Worm (Caenorhabditis elegans) whole organism, young adult: ENCODE measurements around the gene C06A1.3.
A peak's percentile ranks its signal among the peaks of the same experiment; 100 is the strongest.

Source experiments
- B0019.2 ChIP-seq: fragments of 200-800 bp; sonication (Bioruptor generic); conservative IDR thresholded peaks from 2 replicates; pipeline ENCODE4 v1.3.6; 2022; ENCODE audit warnings: missing genetic modification reagents, missing genetic modification characterization, missing compliant biosample characterization
- B0035.1 ChIP-seq: sonication (generic microtip); optimal IDR thresholded peaks from 2 replicates; lab custom pipeline; 2016; ENCODE audit warnings: missing genetic modification characterization, mild to moderate bottlenecking, missing compliant biosample characterization, missing genotype, missing genetic modification reagents
- F22D6.2 ChIP-seq: sonication (generic microtip); optimal IDR thresholded peaks from 2 replicates; lab custom pipeline; 2016; ENCODE audit warnings: mild to moderate bottlenecking, missing genetic modification characterization, missing compliant biosample characterization
- T07F8.4 ChIP-seq: sonication (generic microtip); optimal IDR thresholded peaks from 2 replicates; lab custom pipeline; 2016; ENCODE audit warnings: mild to moderate bottlenecking, missing genetic modification characterization, moderate library complexity, missing compliant biosample characterization
- T26A5.8 ChIP-seq: sonication (generic microtip); optimal IDR thresholded peaks from 2 replicates; lab custom pipeline; 2016; ENCODE audit warnings: missing genetic modification characterization, missing compliant biosample characterization
- Y67H2A.10 ChIP-seq: fragments of 200-800 bp; sonication (Bioruptor generic); conservative IDR thresholded peaks from 2 replicates; pipeline ENCODE4 v1.3.6; 2022; ENCODE audit warnings: missing genetic modification reagents, missing genetic modification characterization, missing compliant biosample characterization
- Y79H2A.3 ChIP-seq: fragments of 200-800 bp; sonication (Bioruptor generic); conservative IDR thresholded peaks from 2 replicates; pipeline ENCODE4 v1.3.6; 2022; ENCODE audit warnings: missing genetic modification reagents, missing genetic modification characterization, missing compliant biosample characterization
- Y95B8A.8 ChIP-seq: fragments of 200-800 bp; sonication (Bioruptor generic); IDR thresholded peaks from 2 replicates; pipeline ENCODE4 v1.3.6; 2022; ENCODE audit warnings: missing genetic modification reagents, missing genetic modification characterization, missing compliant biosample characterization
- ama-1 ChIP-seq, 3 experiments: fragments of 150-350 bp in 1 of 3; sonication (generic microtip) in 2 of 3; optimal IDR thresholded peaks; 2 replicates each; lab custom pipeline; 2014 to 2018; ENCODE audit warnings: missing biosample characterization in 2 of 3, missing genetic modification characterization in 2 of 3, missing genetic modification reagents in 2 of 3
- athp-1 ChIP-seq: sonication (generic microtip); optimal IDR thresholded peaks from 2 replicates; lab custom pipeline; 2017; ENCODE audit warnings: mild to moderate bottlenecking, missing genetic modification characterization, missing compliant biosample characterization
- attf-3 ChIP-seq: fragments of 200-800 bp; sonication (Bioruptor generic); conservative IDR thresholded peaks from 2 replicates; pipeline ENCODE4 v1.3.6; 2022; ENCODE audit warnings: missing genetic modification reagents, missing genetic modification characterization, missing compliant biosample characterization
- attf-5 ChIP-seq: fragments of 200-800 bp; sonication (Bioruptor generic); optimal IDR thresholded peaks from 2 replicates; lab custom pipeline; 2018; ENCODE audit warnings: mild to moderate bottlenecking, missing genetic modification characterization, missing compliant biosample characterization
- bed-1 ChIP-seq: fragments of 200-800 bp; sonication (Bioruptor generic); IDR thresholded peaks from 2 replicates; pipeline ENCODE4 v1.3.6; 2022; ENCODE audit warnings: missing genetic modification reagents, missing genetic modification characterization, missing compliant biosample characterization
- ceh-100 ChIP-seq: fragments of 200-800 bp; sonication (Bioruptor generic); IDR thresholded peaks from 2 replicates; pipeline ENCODE4 v1.3.6; 2022; ENCODE audit warnings: missing genetic modification reagents, missing genetic modification characterization, missing compliant biosample characterization
- chd-7 ChIP-seq: sonication (generic microtip); optimal IDR thresholded peaks from 2 replicates; lab custom pipeline; 2016; ENCODE audit warnings: mild to moderate bottlenecking, missing genetic modification characterization, moderate library complexity, missing compliant biosample characterization
- egl-44 ChIP-seq: fragments of 200-800 bp; sonication (Bioruptor generic); IDR thresholded peaks from 2 replicates; pipeline ENCODE4 v1.3.6; 2022; ENCODE audit warnings: missing genetic modification reagents, missing genetic modification characterization, missing compliant biosample characterization
- ets-4 ChIP-seq: fragments of 200-800 bp; sonication (Bioruptor generic); optimal IDR thresholded peaks from 2 replicates; lab custom pipeline; 2018; ENCODE audit warnings: mild to moderate bottlenecking, missing genetic modification characterization, missing compliant biosample characterization
- hlh-12 ChIP-seq: sonication (generic microtip); optimal IDR thresholded peaks from 2 replicates; lab custom pipeline; 2016; ENCODE audit warnings: missing genetic modification characterization, missing compliant biosample characterization
- hmg-1.2 ChIP-seq: fragments of 200-800 bp; sonication (Bioruptor generic); IDR thresholded peaks from 2 replicates; pipeline ENCODE4 v1.3.6; 2022; ENCODE audit warnings: missing genetic modification reagents, missing genetic modification characterization, missing compliant biosample characterization
- hsf-1 ChIP-seq: fragments of 200-800 bp; sonication (Bioruptor generic); IDR thresholded peaks from 2 replicates; pipeline ENCODE4 v1.3.6; 2022; ENCODE audit warnings: missing genetic modification reagents, missing genetic modification characterization, missing compliant biosample characterization
- let-526 ChIP-seq: fragments of 200-800 bp; sonication (Bioruptor generic); IDR thresholded peaks from 2 replicates; pipeline ENCODE4 v1.3.6; 2022; ENCODE audit warnings: missing genetic modification reagents, missing genetic modification characterization, missing compliant biosample characterization
- let-607 ChIP-seq, 2 experiments: fragments of 200-800 bp in 1 of 2; sonication (Bioruptor generic) in 1 of 2; sonication (generic microtip) in 1 of 2; optimal IDR thresholded peaks; 2 replicates each; lab custom pipeline; 2016 to 2018; ENCODE audit warnings: mild to moderate bottlenecking in 2 of 2, missing compliant biosample characterization in 2 of 2, missing genetic modification characterization in 2 of 2, moderate library complexity in 2 of 2, missing genotype in 1 of 2
- lin-26 ChIP-seq: fragments of 200-800 bp; sonication (Bioruptor generic); IDR thresholded peaks from 2 replicates; pipeline ENCODE4 v1.3.6; 2022; ENCODE audit warnings: missing genetic modification reagents, missing genetic modification characterization, missing compliant biosample characterization
- lir-1 ChIP-seq: fragments of 200-800 bp; sonication (Bioruptor generic); conservative IDR thresholded peaks from 2 replicates; pipeline ENCODE4 v1.3.6; 2022; ENCODE audit warnings: missing genetic modification reagents, missing genetic modification characterization, missing compliant biosample characterization
- lsl-1 ChIP-seq: fragments of 200-800 bp; sonication (Bioruptor generic); optimal IDR thresholded peaks from 2 replicates; lab custom pipeline; 2018; ENCODE audit warnings: mild to moderate bottlenecking, missing genetic modification characterization, moderate library complexity, missing compliant biosample characterization
- madf-3 ChIP-seq: fragments of 200-800 bp; sonication (Bioruptor generic); IDR thresholded peaks from 2 replicates; pipeline ENCODE4 v1.3.6; 2022; ENCODE audit warnings: missing genetic modification reagents, missing genetic modification characterization, missing compliant biosample characterization
- mel-28 ChIP-seq: sonication (generic microtip); optimal IDR thresholded peaks from 2 replicates; lab custom pipeline; 2016; ENCODE audit warnings: borderline replicate concordance, mild to moderate bottlenecking, missing genetic modification characterization, missing compliant biosample characterization
- mxl-1 ChIP-seq: sonication (generic microtip); optimal IDR thresholded peaks from 2 replicates; lab custom pipeline; 2016; ENCODE audit warnings: missing genetic modification characterization, missing compliant biosample characterization
- nfya-1 ChIP-seq: sonication (generic microtip); optimal IDR thresholded peaks from 2 replicates; lab custom pipeline; 2017; ENCODE audit warnings: antibody characterized with exemption, missing compliant biosample characterization, missing genetic modification characterization, borderline replicate concordance; ENCODE audit not compliant: insufficient read depth
- nfyb-1 ChIP-seq: fragments of 200-800 bp; sonication (Bioruptor generic); IDR thresholded peaks from 2 replicates; pipeline ENCODE4 v1.3.6; 2022; ENCODE audit warnings: missing genetic modification reagents, missing genetic modification characterization, missing compliant biosample characterization
- nhr-80 ChIP-seq: sonication (generic microtip); optimal IDR thresholded peaks from 2 replicates; lab custom pipeline; 2016; ENCODE audit warnings: missing genetic modification characterization, missing compliant biosample characterization
- nhr-90 ChIP-seq: sonication (generic microtip); optimal IDR thresholded peaks from 2 replicates; lab custom pipeline; 2016; ENCODE audit warnings: missing genotype, mild to moderate bottlenecking, missing genetic modification characterization, missing compliant biosample characterization
- pha-4 ChIP-seq: fragments of 150-350 bp; sonication (generic microtip); optimal IDR thresholded peaks from 2 replicates; lab custom pipeline; 2014; ENCODE audit warnings: missing biosample characterization, missing genetic modification reagents, missing genetic modification characterization
- snpc-1.1 ChIP-seq: sonication (generic microtip); optimal IDR thresholded peaks from 2 replicates; lab custom pipeline; 2017; ENCODE audit warnings: missing genetic modification characterization, mild to moderate bottlenecking, missing compliant biosample characterization, antibody characterized with exemption, moderate library complexity, missing genotype, missing genetic modification reagents; ENCODE audit not compliant: insufficient read depth
- snpc-4 ChIP-seq, 5 experiments: fragments of 150-350 bp in 1 of 5; sonication (generic microtip) in 4 of 5; optimal IDR thresholded peaks; 2 replicates each; lab custom pipeline; 2014 to 2018; ENCODE audit warnings: missing genetic modification characterization in 5 of 5, missing biosample characterization in 3 of 5, antibody characterized with exemption in 2 of 5, mild to moderate bottlenecking in 2 of 5, missing compliant biosample characterization in 2 of 5, missing genotype in 2 of 5, moderate library complexity in 2 of 5, missing genetic modification reagents in 1 of 5
- tbp1 ChIP-seq: fragments of 200-800 bp; sonication (Bioruptor generic); optimal IDR thresholded peaks from 2 replicates; lab custom pipeline; 2018; ENCODE audit warnings: mild to moderate bottlenecking, missing genetic modification characterization, missing compliant biosample characterization
- unc-130 ChIP-seq: sonication (generic microtip); optimal IDR thresholded peaks from 2 replicates; lab custom pipeline; 2016; ENCODE audit warnings: missing genetic modification reagents, missing genetic modification characterization, missing compliant biosample characterization
- xnd-1 ChIP-seq: sonication (generic microtip); optimal IDR thresholded peaks from 2 replicates; lab custom pipeline; 2016; ENCODE audit warnings: missing genotype, missing genetic modification reagents, missing genetic modification characterization, missing compliant biosample characterization
- zfh-2 ChIP-seq: fragments of 200-800 bp; sonication (Bioruptor generic); conservative IDR thresholded peaks from 2 replicates; pipeline ENCODE4 v1.3.6; 2022; ENCODE audit warnings: missing genetic modification reagents, missing genetic modification characterization, missing compliant biosample characterization
- ztf-18 ChIP-seq: sonication (generic microtip); optimal IDR thresholded peaks from 2 replicates; lab custom pipeline; 2016; ENCODE audit warnings: missing genotype, mild to moderate bottlenecking, missing genetic modification characterization, missing compliant biosample characterization
- ztf-28 ChIP-seq: fragments of 200-800 bp; sonication (Bioruptor generic); IDR thresholded peaks from 2 replicates; pipeline ENCODE4 v1.3.6; 2022; ENCODE audit warnings: missing genetic modification reagents, missing genetic modification characterization, missing compliant biosample characterization
- ztf-3 ChIP-seq: fragments of 200-800 bp; sonication (Bioruptor generic); optimal IDR thresholded peaks from 2 replicates; lab custom pipeline; 2018; ENCODE audit warnings: mild to moderate bottlenecking, missing genetic modification characterization, missing compliant biosample characterization

C06A1.3 gene

DNA sequence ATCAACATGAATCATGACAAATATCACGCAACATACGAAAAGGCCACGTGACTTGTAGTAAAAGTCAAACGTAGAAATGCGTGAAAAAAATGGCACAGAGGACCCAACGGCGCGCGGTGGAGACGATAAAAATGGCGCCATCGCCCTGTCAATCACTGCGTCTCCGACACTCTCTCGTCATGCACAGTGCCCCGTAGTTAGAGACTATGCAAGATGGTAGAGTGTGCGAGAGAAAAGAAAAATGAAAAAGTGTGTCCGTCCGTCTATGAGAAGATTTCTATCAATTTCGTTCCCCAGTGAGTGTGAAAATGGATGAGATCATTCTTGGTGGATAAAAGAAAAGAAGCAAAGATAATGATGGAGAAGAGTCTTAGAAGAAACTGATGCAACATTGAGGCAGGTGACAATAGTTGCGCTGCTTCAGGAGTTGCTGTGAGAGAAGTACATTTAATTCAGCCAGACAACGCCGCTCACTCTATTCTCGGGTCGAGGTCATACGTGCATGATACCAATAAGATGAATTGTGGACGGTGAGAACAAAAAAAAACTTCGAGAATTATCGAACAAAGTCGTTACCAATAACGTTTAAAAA, 16.5 kb upstream of the C06A1.3 start (continued):
- TF ChIP-seq ztf-28 (GFP tag; lab: Robert Waterston, UW), result no peak
- TF ChIP-seq nhr-80 (tag; lab: Kevin White, UChicago), result peak; percentile 72
- peak; percentile 55 for TF ChIP-seq tbp1 (GFP tag; lab: Kevin White, UChicago)
- no peak for TF ChIP-seq hlh-12 (tag; lab: Kevin White, UChicago)
- no peak for TF ChIP-seq xnd-1 (tag; lab: Kevin White, UChicago)
- TF ChIP-seq ama-1 (optimal IDR thresholded peaks at IDR 0.05; lab: Kevin White, UChicago), result peak; percentile 79
- TF ChIP-seq ama-1 (GFP tag; optimal IDR thresholded peaks at IDR 0.05; lab: Kevin White, UChicago), result no peak
- 0 out of 2 replicates have a peak, but pooled peaks have one; percentile 37 for TF ChIP-seq lin-26 (GFP tag; lab: Robert Waterston, UW)
- peak; percentile 51 for TF ChIP-seq pha-4 (tag; lab: Kevin White, UChicago)
- peak; percentile 36 for TF ChIP-seq attf-5 (GFP tag; lab: Kevin White, UChicago)
- TF ChIP-seq Y95B8A.8 (GFP tag; lab: Robert Waterston, UW), result 0 out of 2 replicates have a peak, but pooled peaks have one; percentile 36
- TF ChIP-seq Y67H2A.10 (GFP tag; lab: Robert Waterston, UW), result no peak
- TF ChIP-seq mel-28, result no peak
- peak; percentile 55 for TF ChIP-seq nhr-90
- TF ChIP-seq ceh-100 (GFP tag; lab: Robert Waterston, UW), result no peak
- no peak for TF ChIP-seq B0019.2 (GFP tag; lab: Robert Waterston, UW)
- 0 out of 2 replicates have a peak, but pooled peaks have one; percentile 19 for TF ChIP-seq let-526 (GFP tag; lab: Robert Waterston, UW)
- TF ChIP-seq T07F8.4 (tag; lab: Kevin White, UChicago), result no peak
- no peak for TF ChIP-seq madf-3
- peak in 1 of 2 experiments; percentile 19 for TF ChIP-seq let-607 (tag; optimal IDR thresholded peaks at IDR 0.05; lab: Kevin White, UChicago)
- peak; percentile 80 for TF ChIP-seq chd-7

DNA sequence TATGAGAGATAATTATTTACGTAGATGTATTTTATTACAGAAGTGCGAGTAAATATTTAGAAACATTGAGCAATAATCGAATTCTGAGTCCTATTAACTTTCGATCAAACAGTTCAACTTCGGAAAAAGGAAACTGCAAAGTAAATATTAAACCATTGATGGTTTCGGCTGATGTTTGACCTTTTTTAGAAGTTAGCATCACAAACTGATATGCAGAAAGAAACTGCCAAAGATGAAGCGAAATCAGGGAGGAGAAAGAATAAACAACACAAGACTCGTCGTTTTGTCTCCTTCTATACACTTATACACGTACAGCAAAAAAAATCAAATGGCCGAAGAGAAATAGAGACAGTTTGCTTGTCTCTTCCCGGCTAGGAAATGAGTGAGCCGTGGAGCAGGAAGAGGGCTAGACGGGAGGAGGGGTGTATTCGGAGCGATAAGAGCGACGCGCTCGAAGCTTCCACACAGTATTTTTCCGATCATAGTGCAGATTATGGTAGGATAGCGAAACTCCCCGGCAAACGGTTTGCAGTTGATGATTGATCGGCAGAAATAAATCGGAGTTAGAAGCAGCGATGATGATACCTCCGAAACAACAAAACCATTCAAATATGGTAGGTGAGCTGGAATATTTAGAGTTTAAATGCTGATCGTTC, 15.4 kb upstream of the C06A1.3 start:
- no peak for TF ChIP-seq attf-3 (GFP tag; lab: Robert Waterston, UW)
- TF ChIP-seq hmg-1.2 (GFP tag; lab: Robert Waterston, UW), result no peak
- TF ChIP-seq B0019.2 (GFP tag; lab: Robert Waterston, UW), result no peak
- no peak for TF ChIP-seq lir-1 (GFP tag; lab: Robert Waterston, UW)
- no peak for TF ChIP-seq B0035.1
- TF ChIP-seq mxl-1 (tag; lab: Kevin White, UChicago), result no peak
- TF ChIP-seq Y79H2A.3, result no peak
- TF ChIP-seq athp-1 (tag; lab: Kevin White, UChicago), result no peak
- TF ChIP-seq let-607 (tag; optimal IDR thresholded peaks at IDR 0.05; lab: Kevin White, UChicago), result peak; percentile 18 to 50
- peak; percentile 38 for TF ChIP-seq ets-4 (GFP tag; lab: Kevin White, UChicago)
- TF ChIP-seq nhr-80 (tag; lab: Kevin White, UChicago), result peak; percentile 74
- no peak; the same call in 1 of the 2 replicates for TF ChIP-seq nfyb-1 (GFP tag; lab: Robert Waterston, UW)
- TF ChIP-seq snpc-1.1, result no peak
- 0 out of 2 replicates have a peak, but pooled peaks have one; percentile 11 for TF ChIP-seq egl-44 (GFP tag; lab: Robert Waterston, UW)
- no peak for TF ChIP-seq F22D6.2 (tag; lab: Kevin White, UChicago)
- no peak for TF ChIP-seq T26A5.8 (tag; lab: Kevin White, UChicago)
- TF ChIP-seq lsl-1, result no peak
- TF ChIP-seq ama-1 (optimal IDR thresholded peaks at IDR 0.05; lab: Kevin White, UChicago), result peak; percentile 87
- TF ChIP-seq ama-1 (GFP tag; optimal IDR thresholded peaks at IDR 0.05; lab: Kevin White, UChicago), result no peak
- no peak for TF ChIP-seq Y67H2A.10 (GFP tag; lab: Robert Waterston, UW)
- TF ChIP-seq T07F8.4 (tag; lab: Kevin White, UChicago), result no peak
- 0 out of 2 replicates have a peak, but pooled peaks have one; percentile 54 for TF ChIP-seq hsf-1
- TF ChIP-seq chd-7, result peak; percentile 14
- TF ChIP-seq zfh-2, result peak; percentile 59; the same call in 1 of the 2 replicates
- no peak for TF ChIP-seq unc-130 (GFP tag; lab: Kevin White, UChicago)
- no peak for TF ChIP-seq xnd-1 (tag; lab: Kevin White, UChicago)
- 0 out of 2 replicates have a peak, but pooled peaks have one; percentile 41 for TF ChIP-seq bed-1 (GFP tag; lab: Robert Waterston, UW)
- no peak for TF ChIP-seq ztf-3
- no peak for TF ChIP-seq snpc-4 (GFP tag; optimal IDR thresholded peaks at IDR 0.05; lab: Kevin White, UChicago)
- TF ChIP-seq snpc-4 (tag; optimal IDR thresholded peaks at IDR 0.05; lab: Kevin White, UChicago), result no peak
- TF ChIP-seq nfya-1 (tag; lab: Kevin White, UChicago), result no peak
- no peak for TF ChIP-seq ztf-18 (tag; lab: Kevin White, UChicago)
